Worm (Caenorhabditis elegans) whole organism, L1 larva: ENCODE data around the gene C26B9.5.

Source experiments
- ama-1 ChIP-seq: fragments of 150-350 bp; optimal IDR thresholded peaks from 2 replicates; lab custom pipeline; 2014
- elt-3 ChIP-seq, 6 experiments: fragments of 150-350 bp in 1 of 6; sonication (generic microtip); optimal IDR thresholded peaks; 2 replicates each; lab custom pipeline; 2017 to 2018; ENCODE audit warnings: missing biosample characterization in 6 of 6, missing genetic modification characterization in 6 of 6, inconsistent platforms in 1 of 6
- nhr-237 ChIP-seq: fragments of 150-350 bp; optimal IDR thresholded peaks from 2 replicates; lab custom pipeline; 2014; ENCODE audit warnings: missing biosample characterization, missing genetic modification characterization
- nhr-47 ChIP-seq: sonication (generic microtip); optimal IDR thresholded peaks from 2 replicates; lab custom pipeline; 2016; ENCODE audit warnings: mild to moderate bottlenecking, missing genetic modification characterization, moderate library complexity, missing compliant biosample characterization
- rnt-1 ChIP-seq: sonication (generic microtip); optimal IDR thresholded peaks from 2 replicates; lab custom pipeline; 2016; ENCODE audit warnings: mild to moderate bottlenecking, missing genetic modification characterization, moderate library complexity, missing compliant biosample characterization
- snpc-4 ChIP-seq: fragments of 150-350 bp; optimal IDR thresholded peaks from 2 replicates; lab custom pipeline; 2014; ENCODE audit warnings: missing biosample characterization, missing genetic modification characterization
- ztf-11 ChIP-seq, 2 experiments: sonication (generic microtip); optimal IDR thresholded peaks; 2 replicates each; lab custom pipeline; 2016 to 2017; ENCODE audit warnings: missing genetic modification characterization in 2 of 2, missing biosample characterization in 1 of 2, missing compliant biosample characterization in 1 of 2

ce11 chrX:5374742-5375141 lies 45.5 kb downstream of the C26B9.5 start, which contains the start of gene sek-4:
- TF ChIP-seq elt-3 (tag; optimal IDR thresholded peaks at IDR 0.05; lab: Kevin White, UChicago) (no peak), ztf-11 (tag; optimal IDR thresholded peaks at IDR 0.05; lab: Kevin White, UChicago) (no peak), snpc-4 (tag; lab: Kevin White, UChicago) (no peak), ama-1 (lab: Kevin White, UChicago) (no peak), nhr-47 (tag; lab: Kevin White, UChicago) (no peak), nhr-237 (tag; lab: Kevin White, UChicago) (no peak), rnt-1 (tag; lab: Kevin White, UChicago) (no peak)
